Worm (Caenorhabditis elegans): ENCODE results near the gene T24F1.7.

DNA sequence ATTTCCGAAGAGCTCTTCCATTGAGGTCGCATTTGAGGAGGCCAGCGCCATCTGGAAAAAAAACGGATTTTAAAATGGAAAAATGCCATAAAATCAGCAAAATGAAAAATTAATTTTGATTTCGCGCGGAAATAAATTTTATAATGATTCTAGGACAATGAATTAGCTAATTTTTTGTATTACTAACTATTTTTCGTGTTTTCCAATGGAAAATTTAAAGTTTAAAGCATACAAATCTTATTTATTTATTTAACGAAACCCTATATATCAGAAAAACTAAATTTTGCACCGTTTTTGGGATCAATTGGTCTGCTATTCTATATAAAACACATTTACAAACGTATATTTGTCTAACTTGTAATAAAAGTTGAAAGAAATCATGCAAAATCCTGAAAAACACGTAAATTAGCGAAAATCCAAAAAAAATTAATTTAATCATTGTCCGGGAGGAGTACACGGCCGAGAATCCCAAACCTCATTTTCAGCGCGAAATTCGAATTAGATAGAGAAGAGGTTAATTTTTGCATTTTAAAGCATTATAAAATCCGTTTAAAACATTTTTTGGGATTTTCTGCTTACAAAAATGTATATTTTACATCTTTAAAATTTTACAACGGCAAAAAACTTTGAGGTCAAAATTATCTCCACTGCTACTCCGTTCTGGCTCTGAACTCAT, 22.1 kb upstream of the T24F1.7 start, which contains the start of gene C47G2.3:
- TF ChIP-seq lsy-2 (tag; optimal IDR thresholded peaks at IDR 0.05) (peak in 1 of 2 experiments; percentile 73), lin-13 (GFP tag; optimal IDR thresholded peaks at IDR 0.05) (no peak), dve-1 (tag; optimal IDR thresholded peaks at IDR 0.05; ENCODE audit: insufficient read depth) (peak; percentile 60), fkh-10 (GFP tag; optimal IDR thresholded peaks at IDR 0.05) (no peak), nhr-28 (tag; optimal IDR thresholded peaks at IDR 0.05) (no peak), unc-62 (GFP tag; optimal IDR thresholded peaks at IDR 0.05 in 1 of 2) (no peak), unc-62 (tag; optimal IDR thresholded peaks at IDR 0.05) (no peak), madf-5 (GFP tag; IDR thresholded peaks at IDR 0.05) (no peak), nhr-237 (tag; optimal IDR thresholded peaks at IDR 0.05) (no peak), F37D6.2 (tag; optimal IDR thresholded peaks at IDR 0.05) (no peak)
